Worm (Caenorhabditis elegans) whole organism, young adult: ENCODE data around the gene cyp-25A4.
"Not testable (repeated sequence)": the region's sequence is repeated elsewhere in the genome, so short reads cannot be mapped to it uniquely, and the experiment has no call there.

Experiments used
- Y53G8AR.9 ChIP-seq: fragments of 200-800 bp; sonication (Bioruptor generic); conservative IDR thresholded peaks from 2 replicates; pipeline ENCODE4 v1.3.6; 2022; ENCODE audit warnings: missing genetic modification reagents, missing genetic modification characterization, missing compliant biosample characterization
- Y79H2A.3 ChIP-seq: fragments of 200-800 bp; sonication (Bioruptor generic); conservative IDR thresholded peaks from 2 replicates; pipeline ENCODE4 v1.3.6; 2022; ENCODE audit warnings: missing genetic modification reagents, missing genetic modification characterization, missing compliant biosample characterization
- attf-6 ChIP-seq: fragments of 200-800 bp; sonication (Bioruptor generic); IDR thresholded peaks from 2 replicates; pipeline ENCODE4 v1.3.6; 2022; ENCODE audit warnings: missing genetic modification reagents, missing genetic modification characterization, missing compliant biosample characterization
- hmg-20 ChIP-seq: fragments of 200-800 bp; sonication (Bioruptor generic); IDR thresholded peaks from 2 replicates; pipeline ENCODE4 v1.3.6; 2022; ENCODE audit warnings: missing genetic modification reagents, missing genetic modification characterization, missing compliant biosample characterization
- lin-40 ChIP-seq: sonication (generic microtip); optimal IDR thresholded peaks from 2 replicates; lab custom pipeline; 2016; ENCODE audit warnings: missing genetic modification characterization, mild to moderate bottlenecking, missing compliant biosample characterization, missing genotype, missing genetic modification reagents
- mcd-1 ChIP-seq: fragments of 200-800 bp; sonication (Bioruptor generic); IDR thresholded peaks from 2 replicates; pipeline ENCODE4 v1.3.6; 2022; ENCODE audit warnings: missing genetic modification reagents, missing genetic modification characterization, missing compliant biosample characterization
- nhr-120 ChIP-seq: fragments of 200-800 bp; sonication (Bioruptor generic); IDR thresholded peaks from 2 replicates; pipeline ENCODE4 v1.3.6; 2022; ENCODE audit warnings: missing genetic modification characterization, missing compliant biosample characterization
- pha-4 ChIP-seq: fragments of 150-350 bp; sonication (generic microtip); optimal IDR thresholded peaks from 2 replicates; lab custom pipeline; 2014; ENCODE audit warnings: missing biosample characterization, missing genetic modification reagents, missing genetic modification characterization
- sdz-38 ChIP-seq: sonication (generic microtip); optimal IDR thresholded peaks from 2 replicates; lab custom pipeline; 2016; ENCODE audit warnings: missing genotype, missing genetic modification characterization, missing compliant biosample characterization
- snpc-4 ChIP-seq, 5 experiments: fragments of 150-350 bp in 1 of 5; sonication (generic microtip) in 4 of 5; optimal IDR thresholded peaks; 2 replicates each; lab custom pipeline; 2014 to 2018; ENCODE audit warnings: missing genetic modification characterization in 5 of 5, missing biosample characterization in 3 of 5, antibody characterized with exemption in 2 of 5, mild to moderate bottlenecking in 2 of 5, missing compliant biosample characterization in 2 of 5, missing genotype in 2 of 5, moderate library complexity in 2 of 5, missing genetic modification reagents in 1 of 5
- tbx-9 ChIP-seq: sonication (generic microtip); optimal IDR thresholded peaks from 2 replicates; lab custom pipeline; 2016; ENCODE audit warnings: borderline replicate concordance, missing genetic modification characterization, inconsistent platforms, missing compliant biosample characterization
- unc-130 ChIP-seq: sonication (generic microtip); optimal IDR thresholded peaks from 2 replicates; lab custom pipeline; 2016; ENCODE audit warnings: missing genetic modification reagents, missing genetic modification characterization, missing compliant biosample characterization
- unc-62 ChIP-seq: fragments of 150-350 bp; optimal IDR thresholded peaks from 2 replicates; lab custom pipeline; 2014; ENCODE audit warnings: missing biosample characterization, missing genetic modification reagents, missing genetic modification characterization
- ztf-28 ChIP-seq: fragments of 200-800 bp; sonication (Bioruptor generic); IDR thresholded peaks from 2 replicates; pipeline ENCODE4 v1.3.6; 2022; ENCODE audit warnings: missing genetic modification reagents, missing genetic modification characterization, missing compliant biosample characterization

DNA sequence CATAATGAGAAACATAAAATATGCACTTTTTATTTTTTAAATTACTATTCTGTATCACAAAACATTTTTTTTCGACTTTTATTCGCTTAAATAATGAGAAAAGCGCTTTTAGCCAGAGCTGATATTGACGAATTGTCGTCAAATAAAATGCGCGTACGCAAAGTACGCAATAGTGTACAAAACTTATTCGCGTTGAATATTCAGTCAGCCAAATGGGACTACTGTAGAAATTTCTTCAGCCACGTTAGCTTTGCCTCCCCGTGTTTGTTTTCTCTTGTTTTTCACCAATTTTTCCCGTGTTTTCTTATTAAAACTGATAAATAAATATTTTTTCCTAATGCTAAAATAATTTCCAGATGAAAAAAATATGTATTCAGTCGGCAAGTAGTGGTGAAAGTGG, 5.1 kb upstream of the cyp-25A4 start:
- not testable (repeated sequence) for TF ChIP-seq tbx-9; snpc-4 (GFP tag; optimal IDR thresholded peaks at IDR 0.05; lab: Kevin White, UChicago); snpc-4 (tag; optimal IDR thresholded peaks at IDR 0.05; lab: Kevin White, UChicago); hmg-20 (GFP tag; lab: Robert Waterston, UW); nhr-120; Y79H2A.3; pha-4 (tag; lab: Kevin White, UChicago); sdz-38 (tag; lab: Kevin White, UChicago); unc-62 (GFP tag; lab: Kevin White, UChicago); Y53G8AR.9; attf-6 (GFP tag; lab: Robert Waterston, UW); unc-130
- TF ChIP-seq mcd-1 (GFP tag; lab: Robert Waterston, UW) (peak; percentile 91), lin-40 (tag; lab: Kevin White, UChicago) (peak; percentile 50), ztf-28 (GFP tag; lab: Robert Waterston, UW) (peak; percentile 59; the same call in 1 of the 2 replicates)
